Fruit fly (Drosophila melanogaster): Measurements from ENCODE around the gene Rpn12R.

Rpn12R gene

DNA sequence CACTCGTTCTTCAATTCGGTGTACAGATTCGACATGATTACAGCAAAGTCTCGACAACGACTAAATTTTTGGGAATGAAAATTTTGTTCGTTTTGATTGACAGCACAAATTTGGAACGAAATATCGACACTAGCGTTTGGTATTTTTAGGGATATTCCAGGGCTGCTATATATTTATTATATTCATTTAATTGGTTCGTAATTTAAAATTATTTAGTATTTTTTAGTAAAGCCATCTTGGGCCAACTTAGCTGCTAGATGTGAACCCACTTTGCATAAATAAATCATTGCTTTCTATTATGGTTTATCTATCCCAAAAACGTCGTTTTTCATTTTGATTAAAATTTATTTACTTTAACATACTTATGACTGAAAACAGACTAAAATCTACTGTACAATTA, at the start of gene Rpn12R:
Gene Rpn12R (minus strand): TSS at position 101 of the 400 bp plus-strand sequence.
- TF ChIP-seq pan (optimal IDR thresholded peaks at IDR 0.05) (no peak), EcR (GFP tag; optimal IDR thresholded peaks at IDR 0.05) (no peak), psq (optimal IDR thresholded peaks at IDR 0.05) (no peak), usp (GFP tag; optimal IDR thresholded peaks at IDR 0.05) (no peak), CG8478 (optimal IDR thresholded peaks at IDR 0.05) (no peak), Dll (optimal IDR thresholded peaks at IDR 0.05) (no peak)

DNA sequence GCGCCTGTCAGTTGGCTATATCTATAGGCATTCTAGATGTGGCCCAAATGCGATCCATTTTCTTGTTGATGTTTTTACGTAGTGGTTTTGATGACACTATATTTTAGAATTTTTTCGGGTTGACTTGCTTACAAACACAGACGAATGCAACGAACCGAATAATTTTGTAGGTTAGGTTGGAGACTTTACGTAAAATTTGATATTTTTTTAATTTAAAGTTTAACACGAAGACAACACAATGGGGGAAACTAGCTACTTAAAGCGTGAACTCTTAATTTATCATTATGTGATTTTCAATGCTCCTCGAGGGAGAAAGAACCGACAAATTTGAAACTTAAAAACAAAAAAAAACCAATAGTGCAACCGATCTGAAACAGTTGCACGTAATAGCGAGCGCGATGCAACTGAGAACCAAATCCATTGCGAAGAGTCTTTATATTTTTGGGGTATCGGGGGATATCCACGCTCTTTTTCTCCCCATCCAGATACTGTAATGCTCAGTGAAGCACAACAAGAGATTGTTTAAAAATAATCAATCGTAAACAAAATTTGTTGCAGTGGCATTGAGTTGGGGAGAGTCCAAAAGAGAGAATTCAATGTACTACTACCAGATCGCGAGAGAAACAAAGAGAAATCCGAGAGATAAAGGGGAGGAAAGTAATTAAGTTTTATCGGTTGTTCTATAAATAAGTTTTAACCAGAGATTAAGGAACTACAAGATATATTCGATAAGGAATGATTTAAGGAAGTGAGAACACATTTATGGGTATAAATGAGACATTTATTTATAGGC, 47.7 kb upstream of the Rpn12R start:
- TF ChIP-seq CG8478 (optimal IDR thresholded peaks at IDR 0.05) (no peak), usp (GFP tag; optimal IDR thresholded peaks at IDR 0.05) (no peak), pan (optimal IDR thresholded peaks at IDR 0.05) (no peak), Dll (optimal IDR thresholded peaks at IDR 0.05) (no peak), psq (optimal IDR thresholded peaks at IDR 0.05) (no peak), EcR (GFP tag; optimal IDR thresholded peaks at IDR 0.05) (no peak)

DNA sequence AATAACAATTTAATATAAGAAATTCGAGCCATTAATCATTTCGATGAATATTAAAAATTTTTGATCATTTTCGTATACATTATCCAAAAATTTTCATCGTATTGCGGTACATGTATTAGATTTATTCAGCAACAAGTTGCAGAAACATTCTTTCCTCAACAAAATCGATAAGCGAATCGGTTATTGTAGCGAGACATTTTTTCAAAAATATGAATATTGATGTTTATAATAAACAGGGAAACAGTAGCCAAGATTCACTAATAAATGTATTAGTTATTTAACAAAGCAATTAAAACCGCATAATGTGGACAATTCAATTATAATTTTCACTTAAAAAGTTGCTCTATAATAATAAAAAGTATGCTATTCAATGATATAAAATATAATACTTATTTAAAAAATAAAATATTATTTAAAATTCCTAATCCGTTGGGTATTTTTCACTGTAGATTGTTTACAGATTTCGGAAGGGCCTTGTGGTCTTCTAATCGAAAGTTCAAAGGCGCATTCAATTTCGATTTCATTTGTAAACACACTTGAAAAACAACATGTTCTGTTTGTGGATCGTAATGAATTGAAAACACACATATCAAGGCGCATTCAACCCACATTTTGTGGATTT, 46.8 kb upstream of the Rpn12R start:
- TF ChIP-seq EcR (GFP tag; optimal IDR thresholded peaks at IDR 0.05): no peak

dm6 chr3L:15088285-15088684, 45.9 kb upstream of the Rpn12R start:
- TF ChIP-seq EcR (GFP tag; optimal IDR thresholded peaks at IDR 0.05) (no peak), psq (optimal IDR thresholded peaks at IDR 0.05) (no peak)

DNA sequence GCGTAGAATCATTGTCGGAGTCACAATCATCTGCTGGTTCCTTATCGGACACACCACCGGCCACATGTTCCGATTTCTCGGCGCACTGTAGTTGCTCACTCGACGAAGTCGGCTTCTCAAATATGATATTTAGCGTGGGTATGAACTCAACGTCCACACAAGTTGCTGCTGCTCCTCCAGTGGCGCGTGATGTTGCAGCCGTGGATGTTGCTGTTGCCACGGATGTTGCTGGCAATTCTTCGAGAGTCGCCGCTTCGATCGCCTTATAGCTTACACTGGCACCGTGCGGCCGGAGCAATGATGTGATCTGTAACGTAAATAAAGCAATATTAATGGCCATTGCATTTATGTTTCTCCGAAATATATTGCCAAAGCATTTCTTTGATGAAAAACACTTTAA, 41.9 kb upstream of the Rpn12R start:
- no peak for TF ChIP-seq CG8478 (optimal IDR thresholded peaks at IDR 0.05)
- no peak for TF ChIP-seq pan (optimal IDR thresholded peaks at IDR 0.05)
- TF ChIP-seq Dll (optimal IDR thresholded peaks at IDR 0.05): no peak
- no peak for TF ChIP-seq psq (optimal IDR thresholded peaks at IDR 0.05)
- no peak for TF ChIP-seq EcR (GFP tag; optimal IDR thresholded peaks at IDR 0.05)
- no peak for TF ChIP-seq usp (GFP tag; optimal IDR thresholded peaks at IDR 0.05)

DNA sequence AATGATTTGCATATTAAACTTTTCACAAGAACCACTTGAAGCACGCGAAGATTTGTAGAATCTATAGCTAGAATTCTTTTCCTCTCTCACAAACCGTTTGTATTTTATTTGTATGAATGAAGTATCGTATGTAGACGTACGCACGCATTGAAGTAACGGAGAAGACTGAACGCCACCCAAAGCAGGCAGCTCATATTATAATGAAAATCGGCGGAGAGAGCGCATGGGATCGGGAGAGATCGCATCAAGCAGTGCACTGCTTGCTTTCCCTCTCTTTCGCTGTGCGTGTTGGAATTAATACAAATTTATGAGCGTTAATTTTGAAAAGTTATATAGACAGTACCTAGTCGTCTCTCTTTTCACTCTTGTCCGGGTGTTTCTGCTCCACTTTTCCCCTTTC, 36.9 kb upstream of the Rpn12R start:
- TF ChIP-seq usp (GFP tag; optimal IDR thresholded peaks at IDR 0.05): no peak
- TF ChIP-seq psq (optimal IDR thresholded peaks at IDR 0.05): no peak
- TF ChIP-seq CG8478 (optimal IDR thresholded peaks at IDR 0.05): no peak

DNA sequence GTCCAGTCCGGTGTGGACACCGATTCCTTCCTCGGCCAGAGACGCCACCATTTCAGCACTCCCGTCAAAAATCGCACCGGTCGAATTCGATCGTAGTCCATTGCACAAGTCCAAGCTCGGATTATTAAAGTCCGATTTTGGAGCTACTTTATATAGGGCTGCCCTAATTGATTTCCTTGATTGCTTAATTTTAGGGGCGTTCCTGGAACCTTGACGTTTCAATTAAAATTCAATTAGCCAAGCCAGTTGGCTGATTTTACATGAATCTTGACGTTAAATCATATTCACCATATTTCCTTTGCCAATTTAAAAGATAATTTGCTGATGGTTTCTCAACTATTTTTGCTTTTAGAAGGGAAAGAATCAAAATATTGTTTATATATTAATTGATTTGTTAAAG, 36.0 kb upstream of the Rpn12R start, which contains the start of gene Or71a:
Gene Or71a (minus strand): TSS at position 101 of the 400 bp plus-strand sequence.
- TF ChIP-seq CG8478 (optimal IDR thresholded peaks at IDR 0.05) (no peak), pan (optimal IDR thresholded peaks at IDR 0.05) (no peak), psq (optimal IDR thresholded peaks at IDR 0.05) (no peak), EcR (GFP tag; optimal IDR thresholded peaks at IDR 0.05) (no peak), Dll (optimal IDR thresholded peaks at IDR 0.05) (no peak)

DNA sequence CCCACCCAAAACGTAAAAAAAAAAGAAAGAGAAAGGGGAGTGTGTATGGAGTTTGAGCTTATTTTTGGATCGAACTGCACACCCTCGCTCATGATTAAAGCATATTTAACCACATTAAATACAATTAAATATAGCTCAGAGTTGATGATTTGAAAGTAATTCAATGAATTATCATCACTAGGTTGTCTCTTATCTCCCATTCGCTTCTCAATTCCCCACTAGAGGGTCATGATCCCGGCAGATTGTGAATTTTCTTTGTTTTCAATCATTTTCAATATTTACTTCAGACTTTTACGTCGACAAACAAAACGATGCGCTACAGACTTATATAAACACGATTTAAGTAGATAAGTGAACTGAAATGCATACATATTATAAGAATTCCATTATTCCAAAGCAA, 34.0 kb upstream of the Rpn12R start:
- TF ChIP-seq psq (optimal IDR thresholded peaks at IDR 0.05) (no peak), usp (GFP tag; optimal IDR thresholded peaks at IDR 0.05) (no peak), EcR (GFP tag; optimal IDR thresholded peaks at IDR 0.05) (no peak), pan (optimal IDR thresholded peaks at IDR 0.05) (no peak), Dll (optimal IDR thresholded peaks at IDR 0.05) (no peak), CG8478 (optimal IDR thresholded peaks at IDR 0.05) (no peak)

dm6 chr3L:15073680-15074079, 31.3 kb upstream of the Rpn12R start:
- TF ChIP-seq psq (optimal IDR thresholded peaks at IDR 0.05) (no peak), Dll (optimal IDR thresholded peaks at IDR 0.05) (no peak), pan (optimal IDR thresholded peaks at IDR 0.05) (no peak), EcR (GFP tag; optimal IDR thresholded peaks at IDR 0.05) (no peak), usp (GFP tag; optimal IDR thresholded peaks at IDR 0.05) (no peak), CG8478 (optimal IDR thresholded peaks at IDR 0.05) (no peak)

- no peak for TF ChIP-seq EcR (GFP tag; optimal IDR thresholded peaks at IDR 0.05)
- no peak for TF ChIP-seq CG8478 (optimal IDR thresholded peaks at IDR 0.05)
- TF ChIP-seq psq (optimal IDR thresholded peaks at IDR 0.05): no peak
- no peak for TF ChIP-seq pan (optimal IDR thresholded peaks at IDR 0.05)
- TF ChIP-seq usp (GFP tag; optimal IDR thresholded peaks at IDR 0.05): no peak
- TF ChIP-seq Dll (optimal IDR thresholded peaks at IDR 0.05): no peak
These were observed 29.8 kb upstream of the Rpn12R start for dm6 chr3L:15072149-15072548.

DNA sequence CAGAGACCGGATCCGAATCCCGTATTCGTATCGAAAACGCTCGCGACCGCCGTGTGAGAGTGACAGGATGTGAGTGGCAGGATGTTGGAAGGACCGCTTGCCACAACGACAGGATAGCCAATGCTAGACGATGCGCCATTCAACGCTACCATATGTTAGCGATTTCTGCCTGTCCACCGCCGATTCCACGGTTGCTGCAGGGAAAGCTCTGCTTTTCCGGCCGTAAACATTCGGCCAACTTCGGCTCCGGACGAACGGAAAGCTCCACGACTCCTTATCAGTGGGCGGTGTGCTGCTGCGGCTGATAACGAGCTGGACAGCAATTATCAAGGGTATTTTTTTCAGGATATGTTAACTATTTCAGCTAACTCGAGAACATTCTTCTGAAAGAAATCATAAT, 22.5 kb upstream of the Rpn12R start, which contains the start of gene Sytbeta:
Gene Sytbeta (minus strand): TSS at position 101 of the 400 bp plus-strand sequence.
- TF ChIP-seq Dll (optimal IDR thresholded peaks at IDR 0.05) (no peak), CG8478 (optimal IDR thresholded peaks at IDR 0.05) (no peak), EcR (GFP tag; optimal IDR thresholded peaks at IDR 0.05) (no peak), pan (optimal IDR thresholded peaks at IDR 0.05) (no peak), psq (optimal IDR thresholded peaks at IDR 0.05) (no peak), usp (GFP tag; optimal IDR thresholded peaks at IDR 0.05) (no peak)

dm6 chr3L:15061605-15062004, 19.2 kb upstream of the Rpn12R start, which contains the start of gene CG13460:
Gene CG13460, minus strand, starts transcription at chr3L:15061705.
- TF ChIP-seq Dll (optimal IDR thresholded peaks at IDR 0.05): no peak
- no peak for TF ChIP-seq psq (optimal IDR thresholded peaks at IDR 0.05)
- TF ChIP-seq pan (optimal IDR thresholded peaks at IDR 0.05): no peak
- TF ChIP-seq CG8478 (optimal IDR thresholded peaks at IDR 0.05): no peak
- no peak for TF ChIP-seq usp (GFP tag; optimal IDR thresholded peaks at IDR 0.05)
- TF ChIP-seq EcR (GFP tag; optimal IDR thresholded peaks at IDR 0.05): no peak

- TF ChIP-seq CG8478 (optimal IDR thresholded peaks at IDR 0.05) (no peak), EcR (GFP tag; optimal IDR thresholded peaks at IDR 0.05) (no peak), usp (GFP tag; optimal IDR thresholded peaks at IDR 0.05) (no peak), psq (optimal IDR thresholded peaks at IDR 0.05) (no peak)
These were observed 12.1 kb upstream of the Rpn12R start, which contains the start of gene EAChm for dm6 chr3L:15054477-15054876. Gene EAChm, plus strand, starts transcription at chr3L:15054777.

Data from whole organism.